Fruit fly (Drosophila melanogaster): Measurements from ENCODE around the gene CG4577.
A peak's percentile ranks its signal among the peaks of the same experiment; 100 is the strongest.

dm6 chr2L:1183799-1184198 is 49.3 kb downstream of the CG4577 start, which contains the start of the genes CG5126 and Tgt:
- TF ChIP-seq dsx (GFP tag; optimal IDR thresholded peaks at IDR 0.05; ENCODE audit: poor library complexity, severe bottlenecking) (no peak), CG1621 (tag; optimal IDR thresholded peaks at IDR 0.05) (peak; percentile 94), CG8319 (GFP tag; optimal IDR thresholded peaks at IDR 0.05) (no peak), CG11902 (GFP tag; optimal IDR thresholded peaks at IDR 0.05) (no peak), CG11762 (GFP tag; optimal IDR thresholded peaks at IDR 0.05; ENCODE audit: insufficient read depth) (no peak), CG3919 (GFP tag; optimal IDR thresholded peaks at IDR 0.05) (no peak), vri (GFP tag; optimal IDR thresholded peaks at IDR 0.05) (no peak), lz (GFP tag; optimal IDR thresholded peaks at IDR 0.05) (no peak), Hr39 (GFP tag; optimal IDR thresholded peaks at IDR 0.05) (no peak), Gug (GFP tag; IDR thresholded peaks at IDR 0.05) (no peak)
